Worm (Caenorhabditis elegans) whole organism, mixed stage, embryonic: ENCODE results near the gene W09G10.9.

ENCODE experiments used
- M03D4.4 ChIP-seq: sonication (generic microtip); optimal IDR thresholded peaks from 2 replicates; lab custom pipeline; 2017; ENCODE audit warnings: mild to moderate bottlenecking, missing genetic modification characterization, missing compliant biosample characterization
- bed-3 ChIP-seq: fragments of 200-800 bp; sonication (Bioruptor generic); optimal IDR thresholded peaks from 3 replicates; lab custom pipeline; 2018; ENCODE audit warnings: mild to moderate bottlenecking, missing genetic modification characterization, moderate library complexity, missing compliant biosample characterization
- blmp-1 ChIP-seq: fragments of 150-350 bp; optimal IDR thresholded peaks from 2 replicates; lab custom pipeline; 2014; ENCODE audit warnings: missing biosample characterization, missing genetic modification characterization
- ceh-39 ChIP-seq: fragments of 150-350 bp; optimal IDR thresholded peaks from 2 replicates; lab custom pipeline; 2014; ENCODE audit warnings: missing biosample characterization, missing genetic modification characterization
- ceh-43 ChIP-seq: fragments of 200-800 bp; sonication (Bioruptor generic); optimal IDR thresholded peaks from 2 replicates; lab custom pipeline; 2018; ENCODE audit warnings: mild to moderate bottlenecking, missing genetic modification characterization, moderate library complexity, missing compliant biosample characterization
- ceh-83 ChIP-seq: fragments of 200-800 bp; sonication (Bioruptor generic); optimal IDR thresholded peaks from 2 replicates; lab custom pipeline; 2018; ENCODE audit warnings: mild to moderate bottlenecking, missing genetic modification characterization, missing compliant biosample characterization
- ces-1 ChIP-seq: fragments of 150-350 bp; optimal IDR thresholded peaks from 2 replicates; lab custom pipeline; 2014; ENCODE audit warnings: missing biosample characterization, missing genetic modification reagents, missing genetic modification characterization
- cnd-1 ChIP-seq: fragments of 200-800 bp; sonication (Bioruptor generic); optimal IDR thresholded peaks from 2 replicates; lab custom pipeline; 2018; ENCODE audit warnings: mild to moderate bottlenecking, missing genetic modification characterization, missing compliant biosample characterization
- drap-1 ChIP-seq: fragments of 200-800 bp; sonication (Bioruptor generic); optimal IDR thresholded peaks from 3 replicates; lab custom pipeline; 2018; ENCODE audit warnings: mild to moderate bottlenecking, missing genetic modification characterization, missing compliant biosample characterization
- elt-3 ChIP-seq: fragments of 150-350 bp; optimal IDR thresholded peaks from 2 replicates; lab custom pipeline; 2014; ENCODE audit warnings: missing biosample characterization, missing genetic modification characterization
- flh-1 ChIP-seq: fragments of 200-800 bp; sonication (Bioruptor generic); optimal IDR thresholded peaks from 2 replicates; lab custom pipeline; 2018; ENCODE audit warnings: mild to moderate bottlenecking, missing genetic modification characterization, moderate library complexity, missing compliant biosample characterization
- ham-2 ChIP-seq: fragments of 200-800 bp; sonication (Bioruptor generic); optimal IDR thresholded peaks from 2 replicates; lab custom pipeline; 2018; ENCODE audit warnings: mild to moderate bottlenecking, missing genetic modification characterization, missing compliant biosample characterization
- hlh-1 ChIP-seq: fragments of 150-350 bp; optimal IDR thresholded peaks from 2 replicates; lab custom pipeline; 2014; ENCODE audit warnings: missing biosample characterization, missing genetic modification reagents, missing genetic modification characterization
- lin-13 ChIP-seq: fragments of 150-350 bp; optimal IDR thresholded peaks from 2 replicates; lab custom pipeline; 2014; ENCODE audit warnings: missing biosample characterization, missing genetic modification characterization
- lin-32 ChIP-seq: fragments of 200-800 bp; sonication (Bioruptor generic); optimal IDR thresholded peaks from 2 replicates; lab custom pipeline; 2018; ENCODE audit warnings: mild to moderate bottlenecking, missing genetic modification characterization, missing compliant biosample characterization
- lsy-2 ChIP-seq: fragments of 150-350 bp; optimal IDR thresholded peaks from 2 replicates; lab custom pipeline; 2014; ENCODE audit warnings: missing biosample characterization, missing genetic modification characterization
- mab-5 ChIP-seq: fragments of 150-350 bp; optimal IDR thresholded peaks from 2 replicates; lab custom pipeline; 2014; ENCODE audit warnings: missing biosample characterization, missing genetic modification characterization
- mep-1 ChIP-seq: fragments of 150-350 bp; optimal IDR thresholded peaks from 2 replicates; lab custom pipeline; 2017; ENCODE audit warnings: missing biosample characterization, missing genetic modification reagents, missing genetic modification characterization, inconsistent platforms
- mls-2 ChIP-seq: sonication (generic microtip); optimal IDR thresholded peaks from 2 replicates; lab custom pipeline; 2016; ENCODE audit warnings: mild to moderate bottlenecking, missing genetic modification characterization, moderate library complexity, missing compliant biosample characterization
- nhr-12 ChIP-seq: fragments of 150-350 bp; optimal IDR thresholded peaks from 2 replicates; lab custom pipeline; 2014; ENCODE audit warnings: missing biosample characterization, missing genetic modification characterization
- nhr-2 ChIP-seq: fragments of 150-350 bp; optimal IDR thresholded peaks from 2 replicates; lab custom pipeline; 2014; ENCODE audit warnings: missing biosample characterization, missing genetic modification characterization
- nhr-237 ChIP-seq: fragments of 150-350 bp; optimal IDR thresholded peaks from 2 replicates; lab custom pipeline; 2014; ENCODE audit warnings: missing biosample characterization, missing genetic modification characterization
- nhr-28 ChIP-seq: fragments of 150-350 bp; optimal IDR thresholded peaks from 2 replicates; lab custom pipeline; 2014; ENCODE audit warnings: missing biosample characterization, missing genetic modification characterization
- pha-4 ChIP-seq: fragments of 150-350 bp; optimal IDR thresholded peaks from 2 replicates; lab custom pipeline; 2018; ENCODE audit warnings: missing biosample characterization, missing genetic modification reagents, missing genetic modification characterization
- sptf-1 ChIP-seq: sonication (generic microtip); optimal IDR thresholded peaks from 2 replicates; lab custom pipeline; 2017; ENCODE audit warnings: mild to moderate bottlenecking, missing genetic modification characterization, moderate library complexity, missing compliant biosample characterization
- tbx-8 ChIP-seq: fragments of 200-800 bp; sonication (Bioruptor generic); optimal IDR thresholded peaks from 2 replicates; lab custom pipeline; 2018; ENCODE audit warnings: mild to moderate bottlenecking, missing genetic modification characterization, moderate library complexity, missing compliant biosample characterization
- unc-120 ChIP-seq: sonication (generic microtip); optimal IDR thresholded peaks from 2 replicates; lab custom pipeline; 2017; ENCODE audit warnings: missing genetic modification characterization, missing compliant biosample characterization; ENCODE audit not compliant: poor library complexity, severe bottlenecking
- unc-39 ChIP-seq: fragments of 150-350 bp; optimal IDR thresholded peaks from 2 replicates; lab custom pipeline; 2014; ENCODE audit warnings: missing biosample characterization, missing genetic modification characterization
- unc-62 ChIP-seq: fragments of 150-350 bp; optimal IDR thresholded peaks from 2 replicates; lab custom pipeline; 2014; ENCODE audit warnings: missing biosample characterization, missing genetic modification reagents, missing genetic modification characterization
- zip-8 ChIP-seq: fragments of 150-350 bp; optimal IDR thresholded peaks from 2 replicates; lab custom pipeline; 2014; ENCODE audit warnings: missing biosample characterization, missing genetic modification characterization
- ztf-11 ChIP-seq: fragments of 150-350 bp; optimal IDR thresholded peaks from 2 replicates; lab custom pipeline; 2014; ENCODE audit warnings: missing biosample characterization, missing genetic modification characterization

The W09G10.9 gene

DNA sequence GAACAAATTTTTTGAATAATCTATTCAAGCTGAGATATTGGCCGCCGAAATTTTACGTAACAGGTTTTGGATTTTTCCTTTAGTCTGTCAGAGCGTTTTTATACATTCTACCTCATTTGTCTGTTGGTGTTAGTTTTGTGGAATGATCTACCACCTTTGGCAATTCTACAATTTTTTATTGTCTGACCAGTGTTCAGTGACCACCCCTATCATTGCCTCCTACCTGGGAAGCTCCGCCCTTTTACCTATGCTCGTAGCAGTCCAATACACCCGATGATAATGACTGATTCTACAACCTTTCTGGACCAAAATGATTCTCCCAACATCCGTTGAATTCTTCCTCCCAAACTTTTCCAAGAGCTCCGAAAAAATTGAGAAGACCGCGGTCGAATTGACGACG lies 47.9 kb upstream of the W09G10.9 start, which contains the start of gene sdz-32:
sdz-32 (plus strand) TSS at position 301 of the 400 bp plus-strand sequence.
- TF ChIP-seq bed-3 (GFP tag; lab: Kevin White, UChicago) (no peak), ceh-83 (GFP tag; lab: Kevin White, UChicago) (no peak), ces-1 (GFP tag; lab: Kevin White, UChicago) (no peak), unc-120 (tag; lab: Kevin White, UChicago) (no peak), ztf-11 (tag; lab: Kevin White, UChicago) (no peak), hlh-1 (tag; lab: Kevin White, UChicago) (no peak), mls-2 (no peak), nhr-12 (tag; lab: Kevin White, UChicago) (no peak), nhr-28 (tag; lab: Kevin White, UChicago) (no peak), pha-4 (tag; lab: Kevin White, UChicago) (no peak), unc-62 (GFP tag; lab: Kevin White, UChicago) (no peak)

- TF ChIP-seq unc-62 (GFP tag; lab: Kevin White, UChicago) (no peak), unc-39 (tag; lab: Kevin White, UChicago) (no peak), lin-32 (GFP tag; lab: Kevin White, UChicago) (no peak), ztf-11 (tag; lab: Kevin White, UChicago) (no peak), ham-2 (GFP tag; lab: Kevin White, UChicago) (no peak), ceh-43 (GFP tag; lab: Kevin White, UChicago) (no peak), nhr-2 (tag; lab: Kevin White, UChicago) (no peak), cnd-1 (no peak), M03D4.4 (tag; lab: Kevin White, UChicago) (no peak), mab-5 (tag; lab: Kevin White, UChicago) (no peak), nhr-12 (tag; lab: Kevin White, UChicago) (no peak), ces-1 (GFP tag; lab: Kevin White, UChicago) (no peak), nhr-28 (tag; lab: Kevin White, UChicago) (no peak), lsy-2 (no peak), flh-1 (GFP tag; lab: Kevin White, UChicago) (no peak), pha-4 (tag; lab: Kevin White, UChicago) (no peak), zip-8 (tag; lab: Kevin White, UChicago) (no peak), tbx-8 (GFP tag; lab: Kevin White, UChicago) (no peak), blmp-1 (tag; lab: Kevin White, UChicago) (no peak), elt-3 (tag; lab: Kevin White, UChicago) (no peak)
These were observed 45.1 kb upstream of the W09G10.9 start for ce11 chrII:3476536-3476935.

DNA sequence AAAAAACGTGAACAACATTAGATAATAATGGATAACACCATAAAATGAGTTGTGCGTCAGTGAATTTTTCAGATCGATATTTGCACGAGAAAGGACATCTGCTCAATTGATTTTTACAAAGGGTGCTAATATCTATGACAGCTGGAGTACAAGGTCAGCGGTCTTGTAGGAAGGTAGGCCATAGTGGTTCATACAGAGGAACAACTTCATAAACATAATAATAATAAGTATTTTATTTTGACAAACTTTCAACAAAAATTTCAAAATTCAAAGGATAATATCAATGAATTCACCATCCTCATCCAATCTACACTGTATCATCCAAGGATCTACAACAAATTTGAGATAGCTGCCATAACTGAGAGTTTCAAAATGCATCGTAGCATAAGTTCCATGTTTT lies 44.4 kb upstream of the W09G10.9 start, which contains the start of gene fbxb-104:
fbxb-104 (minus strand) TSS at position 101 of the 400 bp plus-strand sequence.
- TF ChIP-seq nhr-237 (tag; lab: Kevin White, UChicago) = no peak
- TF ChIP-seq, all 35 proteins: peak for 0

ce11 chrII:3481584-3481983 lies 40.0 kb upstream of the W09G10.9 start, which contains the start of gene Y49F6B.8:
Gene Y49F6B.8 (minus strand): TSS chrII:3481684.
- TF ChIP-seq drap-1 (no peak), pha-4 (tag; lab: Kevin White, UChicago) (no peak), unc-39 (tag; lab: Kevin White, UChicago) (no peak), nhr-12 (tag; lab: Kevin White, UChicago) (no peak), ham-2 (GFP tag; lab: Kevin White, UChicago) (no peak), ceh-39 (tag; lab: Kevin White, UChicago) (no peak), M03D4.4 (tag; lab: Kevin White, UChicago) (no peak), bed-3 (GFP tag; lab: Kevin White, UChicago) (no peak), lin-13 (tag; lab: Kevin White, UChicago) (no peak), ceh-43 (GFP tag; lab: Kevin White, UChicago) (no peak), blmp-1 (tag; lab: Kevin White, UChicago) (no peak)

- TF ChIP-seq lin-32 (GFP tag; lab: Kevin White, UChicago) = peak; percentile 16
- TF ChIP-seq sptf-1 (tag; lab: Kevin White, UChicago) = peak; percentile 75
- TF ChIP-seq zip-8 (tag; lab: Kevin White, UChicago) = no peak
- TF ChIP-seq lsy-2 = peak; percentile 39
- no peak for TF ChIP-seq ceh-39 (tag; lab: Kevin White, UChicago)
- TF ChIP-seq ceh-43 (GFP tag; lab: Kevin White, UChicago) = peak; percentile 7
- TF ChIP-seq mab-5 (tag; lab: Kevin White, UChicago) = peak; percentile 55
- peak; percentile 97 for TF ChIP-seq ces-1 (GFP tag; lab: Kevin White, UChicago)
- peak; percentile 49 for TF ChIP-seq mep-1 (tag; lab: Kevin White, UChicago)
- TF ChIP-seq unc-62 (GFP tag; lab: Kevin White, UChicago) = no peak
- peak; percentile 20 for TF ChIP-seq cnd-1
- no peak for TF ChIP-seq lin-13 (tag; lab: Kevin White, UChicago)
These were observed 39.4 kb upstream of the W09G10.9 start, which contains the start of gene smu-2 for ce11 chrII:3482231-3482630. Gene smu-2 (plus strand): TSS chrII:3482408.
